Fruit fly (Drosophila melanogaster) whole organism, embryonic: ENCODE results near the gene GCC88.

Experiments used
- CG10209 ChIP-seq: fragments of 200-800 bp; sonication (Bioruptor generic); optimal IDR thresholded peaks from 3 replicates; lab custom pipeline; 2017; ENCODE audit warnings: missing biosample characterization, mild to moderate bottlenecking, missing genetic modification characterization, missing genetic modification reagents
- CG10543 ChIP-seq: fragments of 200-800 bp; sonication (Bioruptor generic); optimal IDR thresholded peaks from 3 replicates; lab custom pipeline; 2017; ENCODE audit warnings: missing biosample characterization, mild to moderate bottlenecking, missing genetic modification characterization, moderate library complexity
- CG11247 ChIP-seq: fragments of 200-800 bp; sonication (Bioruptor generic); IDR thresholded peaks from 2 replicates; pipeline ENCODE4 v1.3.6; 2022; ENCODE audit warnings: missing biosample characterization, missing genetic modification characterization
- CG13424 ChIP-seq: fragments of 200-800 bp; sonication (Bioruptor generic); optimal IDR thresholded peaks from 2 replicates; lab custom pipeline; 2019; ENCODE audit warnings: missing biosample characterization, mild to moderate bottlenecking, missing genetic modification characterization, moderate library complexity
- CG13894 ChIP-seq: fragments of 200-800 bp; sonication (Bioruptor generic); optimal IDR thresholded peaks from 3 replicates; lab custom pipeline; 2018; ENCODE audit warnings: missing biosample characterization, mild to moderate bottlenecking, missing genetic modification characterization, moderate library complexity
- CG14014 ChIP-seq: fragments of 200-800 bp; sonication (Bioruptor generic); IDR thresholded peaks from 2 replicates; pipeline ENCODE4 v1.3.6; 2022; ENCODE audit warnings: missing biosample characterization, missing genetic modification characterization
- CG14860 ChIP-seq: fragments of 200-800 bp; sonication (Bioruptor generic); IDR thresholded peaks from 3 replicates; pipeline ENCODE4 v1.3.6; 2022; ENCODE audit warnings: missing biosample characterization, missing genetic modification characterization; ENCODE audit not compliant: partially characterized antibody
- CG15073 ChIP-seq: fragments of 200-800 bp; sonication (Bioruptor generic); optimal IDR thresholded peaks from 2 replicates; lab custom pipeline; 2016; ENCODE audit warnings: missing biosample characterization, missing genetic modification characterization
- CG33557 ChIP-seq: fragments of 200-800 bp; sonication (Bioruptor generic); optimal IDR thresholded peaks from 2 replicates; lab custom pipeline; 2019; ENCODE audit warnings: missing biosample characterization, mild to moderate bottlenecking, missing genetic modification characterization, moderate library complexity
- CG4282 ChIP-seq: fragments of 200-800 bp; sonication (Bioruptor generic); optimal IDR thresholded peaks from 2 replicates; lab custom pipeline; 2016; ENCODE audit warnings: missing biosample characterization, missing genetic modification characterization
- CG4617 ChIP-seq: fragments of 200-800 bp; sonication (Bioruptor generic); optimal IDR thresholded peaks from 3 replicates; lab custom pipeline; 2016; ENCODE audit warnings: missing biosample characterization, missing genetic modification characterization, borderline replicate concordance
- CG4854 ChIP-seq: fragments of 200-800 bp; sonication (Bioruptor generic); optimal IDR thresholded peaks from 2 replicates; lab custom pipeline; 2016; ENCODE audit warnings: missing biosample characterization, missing genetic modification characterization, inconsistent platforms
- CG7928 ChIP-seq: fragments of 200-800 bp; sonication (Bioruptor generic); optimal IDR thresholded peaks from 2 replicates; lab custom pipeline; 2017; ENCODE audit warnings: missing biosample characterization, mild to moderate bottlenecking, missing genetic modification characterization
- CG9437 ChIP-seq: fragments of 200-800 bp; sonication (Bioruptor generic); optimal IDR thresholded peaks from 2 replicates; lab custom pipeline; 2018; ENCODE audit warnings: missing biosample characterization, mild to moderate bottlenecking, missing genetic modification characterization
- CG9609 ChIP-seq: fragments of 200-800 bp; sonication (Bioruptor generic); optimal IDR thresholded peaks from 3 replicates; lab custom pipeline; 2016; ENCODE audit warnings: missing biosample characterization, missing genetic modification characterization
- Dad ChIP-seq: fragments of 200-800 bp; sonication (Bioruptor generic); optimal IDR thresholded peaks from 3 replicates; lab custom pipeline; 2016; ENCODE audit warnings: missing biosample characterization, missing genetic modification characterization
- Drgx ChIP-seq: fragments of 200-800 bp; sonication (Bioruptor generic); IDR thresholded peaks from 2 replicates; pipeline ENCODE4 v1.3.6; 2022; ENCODE audit warnings: missing biosample characterization, missing genetic modification characterization
- Gsc ChIP-seq: fragments of 200-800 bp; sonication (Bioruptor generic); IDR thresholded peaks from 2 replicates; pipeline ENCODE4 v1.3.6; 2022; ENCODE audit warnings: missing biosample characterization, missing genetic modification characterization
- Gug ChIP-seq: fragments of 200-800 bp; sonication (Bioruptor generic); IDR thresholded peaks from 4 replicates; pipeline ENCODE4 v1.3.6; 2022; ENCODE audit warnings: missing biosample characterization, missing genetic modification characterization
- HLH54F ChIP-seq: fragments of 200-800 bp; sonication (Bioruptor generic); optimal IDR thresholded peaks from 3 replicates; lab custom pipeline; 2016; ENCODE audit warnings: missing biosample characterization, missing genetic modification characterization
- Lim3 ChIP-seq: fragments of 200-800 bp; sonication (Bioruptor generic); IDR thresholded peaks from 2 replicates; pipeline ENCODE4 v1.3.6; 2022; ENCODE audit warnings: missing biosample characterization, missing genetic modification characterization
- Mes4 ChIP-seq: fragments of 200-800 bp; sonication (Bioruptor generic); optimal IDR thresholded peaks from 2 replicates; lab custom pipeline; 2016; ENCODE audit warnings: missing biosample characterization, missing genetic modification characterization
- NC2α ChIP-seq: fragments of 200-800 bp; sonication (Bioruptor generic); optimal IDR thresholded peaks from 2 replicates; lab custom pipeline; 2016; ENCODE audit warnings: missing biosample characterization, missing genetic modification characterization
- NC2β ChIP-seq: fragments of 200-800 bp; sonication (Bioruptor generic); optimal IDR thresholded peaks from 2 replicates; lab custom pipeline; 2016; ENCODE audit warnings: missing biosample characterization, missing genetic modification characterization
- NK7.1 ChIP-seq: fragments of 200-800 bp; sonication (Bioruptor generic); optimal IDR thresholded peaks from 3 replicates; lab custom pipeline; 2016; ENCODE audit warnings: missing biosample characterization, missing genetic modification characterization
- Nf-YA ChIP-seq: fragments of 200-800 bp; sonication (Bioruptor generic); IDR thresholded peaks from 2 replicates; pipeline ENCODE4 v1.3.6; 2022; ENCODE audit warnings: missing biosample characterization, missing genetic modification characterization
- Optix ChIP-seq: fragments of 200-800 bp; sonication (Bioruptor generic); IDR thresholded peaks from 3 replicates; pipeline ENCODE4 v1.3.6; 2022; ENCODE audit warnings: missing biosample characterization, missing genetic modification characterization
- Ravus ChIP-seq: fragments of 200-800 bp; sonication (Bioruptor generic); IDR thresholded peaks from 2 replicates; pipeline ENCODE4 v1.3.6; 2022; ENCODE audit warnings: missing biosample characterization, missing genetic modification characterization
- Scr ChIP-seq: fragments of 200-800 bp; sonication (Bioruptor generic); IDR thresholded peaks from 2 replicates; pipeline ENCODE4 v1.3.6; 2022; ENCODE audit warnings: missing biosample characterization, missing genetic modification characterization; ENCODE audit not compliant: partially characterized antibody
- ab ChIP-seq: fragments of 200-800 bp; sonication (Bioruptor generic); optimal IDR thresholded peaks from 2 replicates; lab custom pipeline; 2016; ENCODE audit warnings: missing biosample characterization, missing genetic modification characterization
- ap ChIP-seq: fragments of 200-800 bp; sonication (Bioruptor generic); IDR thresholded peaks from 2 replicates; pipeline ENCODE4 v1.3.6; 2022; ENCODE audit warnings: missing biosample characterization, missing genetic modification characterization
- ash1 ChIP-seq: fragments of 200-800 bp; sonication (Bioruptor generic); optimal IDR thresholded peaks from 2 replicates; lab custom pipeline; 2018; ENCODE audit warnings: missing biosample characterization, mild to moderate bottlenecking, missing genetic modification characterization
- ato ChIP-seq: fragments of 200-800 bp; sonication (Bioruptor generic); IDR thresholded peaks from 2 replicates; pipeline ENCODE4 v1.3.6; 2022; ENCODE audit warnings: missing biosample characterization, missing genetic modification characterization; ENCODE audit not compliant: partially characterized antibody
- bbx ChIP-seq: fragments of 200-800 bp; sonication (Bioruptor generic); IDR thresholded peaks from 2 replicates; pipeline ENCODE4 v1.3.6; 2022; ENCODE audit warnings: missing biosample characterization, missing genetic modification characterization; ENCODE audit not compliant: partially characterized antibody
- bsh ChIP-seq, 2 experiments: fragments of 200-800 bp; sonication (Bioruptor generic); optimal IDR thresholded peaks; 2 replicates each; lab custom pipeline; 2017 to 2018; ENCODE audit warnings: mild to moderate bottlenecking in 2 of 2, missing biosample characterization in 2 of 2, missing genetic modification characterization in 2 of 2, moderate library complexity in 1 of 2
- cg ChIP-seq: fragments of 200-800 bp; sonication (Bioruptor generic); optimal IDR thresholded peaks from 3 replicates; lab custom pipeline; 2019; ENCODE audit warnings: missing biosample characterization, mild to moderate bottlenecking, missing genetic modification characterization, moderate library complexity
- chif ChIP-seq, 2 experiments: fragments of 200-800 bp; sonication (Bioruptor generic); optimal IDR thresholded peaks; 3 replicates each; lab custom pipeline; 2016; ENCODE audit warnings: missing biosample characterization in 2 of 2, missing genetic modification characterization in 2 of 2
- chm ChIP-seq: fragments of 200-800 bp; sonication (Bioruptor generic); IDR thresholded peaks from 2 replicates; pipeline ENCODE4 v1.3.6; 2022; ENCODE audit warnings: missing biosample characterization, missing genetic modification characterization
- danr ChIP-seq: fragments of 200-800 bp; sonication (Bioruptor generic); IDR thresholded peaks from 2 replicates; pipeline ENCODE4 v1.3.6; 2022; ENCODE audit warnings: missing biosample characterization, missing genetic modification characterization
- eve ChIP-seq, 2 experiments: fragments of >200 bp; optimal IDR thresholded peaks; 2 replicates each; lab custom pipeline; 2017; ENCODE audit warnings: missing biosample characterization in 2 of 2, missing genetic modification characterization in 2 of 2
- fu2 ChIP-seq: fragments of 200-800 bp; sonication (Bioruptor generic); optimal IDR thresholded peaks from 2 replicates; lab custom pipeline; 2016; ENCODE audit warnings: missing biosample characterization, missing genetic modification characterization
- gfzf ChIP-seq: fragments of 200-800 bp; sonication (Bioruptor generic); optimal IDR thresholded peaks from 2 replicates; lab custom pipeline; 2016; ENCODE audit warnings: missing biosample characterization, mild to moderate bottlenecking, missing genetic modification characterization, moderate library complexity
- her ChIP-seq: fragments of 200-800 bp; sonication (Bioruptor generic); optimal IDR thresholded peaks from 2 replicates; lab custom pipeline; 2016; ENCODE audit warnings: missing biosample characterization, missing genetic modification characterization
- hkb ChIP-seq, 2 experiments: fragments of 200-800 bp in 1 of 2; fragments of >200 bp in 1 of 2; sonication (Bioruptor generic) in 1 of 2; IDR thresholded peaks in 1 of 2; optimal IDR thresholded peaks in 1 of 2; 2 replicates each; pipeline versions ENCODE4 v1.3.6 to Lab custom; 2017 to 2022; ENCODE audit warnings: missing biosample characterization in 1 of 2, missing genetic modification characterization in 1 of 2
- jing ChIP-seq: fragments of 200-800 bp; sonication (Bioruptor generic); optimal IDR thresholded peaks from 2 replicates; lab custom pipeline; 2018; ENCODE audit warnings: missing biosample characterization, mild to moderate bottlenecking, missing genetic modification characterization
- ken ChIP-seq: fragments of 200-800 bp; sonication (Bioruptor generic); IDR thresholded peaks from 3 replicates; pipeline ENCODE4 v1.3.6; 2022; ENCODE audit warnings: missing biosample characterization, missing genetic modification characterization
- nerfin-1 ChIP-seq: fragments of 200-800 bp; sonication (Bioruptor generic); optimal IDR thresholded peaks from 3 replicates; lab custom pipeline; 2019; ENCODE audit warnings: missing biosample characterization, mild to moderate bottlenecking, missing genetic modification characterization, moderate library complexity
- tgo ChIP-seq: fragments of 200-800 bp; sonication (Bioruptor generic); IDR thresholded peaks from 3 replicates; pipeline ENCODE4 v1.3.6; 2022; ENCODE audit warnings: missing biosample characterization, missing genetic modification characterization
- usp ChIP-seq: fragments of >200 bp; optimal IDR thresholded peaks from 2 replicates; lab custom pipeline; 2017; ENCODE audit warnings: missing biosample characterization, missing genetic modification characterization
- wor ChIP-seq: fragments of 200-800 bp; sonication (Bioruptor generic); IDR thresholded peaks from 2 replicates; pipeline ENCODE4 v1.3.6; 2022; ENCODE audit warnings: missing biosample characterization, missing genetic modification characterization

The GCC88 gene

DNA sequence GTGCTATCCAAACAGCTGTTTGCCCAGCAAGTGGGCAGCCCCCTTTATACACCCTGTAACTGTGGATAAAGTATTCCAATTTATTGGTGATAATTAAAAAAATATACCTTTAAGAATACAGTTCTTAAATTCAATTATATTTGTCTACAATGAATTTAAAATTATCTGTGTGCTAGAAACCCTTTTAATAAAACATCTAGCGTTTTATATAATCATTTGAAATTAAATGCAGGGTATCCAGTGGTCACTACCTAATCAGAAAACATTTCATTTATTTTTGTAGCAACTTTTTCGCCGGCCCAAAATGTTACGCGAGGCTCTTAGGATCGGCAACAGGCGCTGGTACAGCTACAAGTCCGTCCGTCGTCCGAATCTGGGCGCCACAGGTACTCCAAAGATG, 3.9 kb downstream of the GCC88 start, which contains the start of gene CG17726 (continued):
- peak; percentile 78 for TF ChIP-seq HLH54F
- TF ChIP-seq CG14860 (GFP tag; lab: Robert Waterston, UW) = no peak
- peak; percentile 99 for TF ChIP-seq chm (GFP tag; lab: Robert Waterston, UW)
- peak; percentile 98 for TF ChIP-seq Drgx
- peak; percentile 99 for TF ChIP-seq CG13424 (tag; lab: Kevin White, UChicago)
- peak; percentile 92 for TF ChIP-seq Lim3 (GFP tag; lab: Robert Waterston, UW)
- peak; percentile 98 for TF ChIP-seq tgo (GFP tag; lab: Robert Waterston, UW)
- TF ChIP-seq ab = peak; percentile 27
- TF ChIP-seq Mes4 (GFP tag; lab: Kevin White, UChicago) = peak; percentile 89
- TF ChIP-seq gfzf (GFP tag; lab: Kevin White, UChicago) = peak; percentile 20
- peak; percentile 62 to 99 for TF ChIP-seq bsh (GFP tag; optimal IDR thresholded peaks at IDR 0.05; lab: Kevin White, UChicago)
- TF ChIP-seq Optix (GFP tag; lab: Robert Waterston, UW) = peak; percentile 58; the same call in 1 of the 3 replicates
- no peak for TF ChIP-seq bbx (GFP tag; lab: Robert Waterston, UW)
- no peak for TF ChIP-seq Scr (GFP tag; lab: Robert Waterston, UW)
- peak; percentile 9 for TF ChIP-seq ash1
- TF ChIP-seq CG4282 (GFP tag; lab: Kevin White, UChicago) = peak; percentile 13
- TF ChIP-seq eve (GFP tag; optimal IDR thresholded peaks at IDR 0.05; lab: Kevin White, UChicago) = peak in 1 of 2 experiments; percentile 48
- peak; percentile 86 to 94 for TF ChIP-seq chif (GFP tag; optimal IDR thresholded peaks at IDR 0.05; lab: Kevin White, UChicago)
- peak; percentile 90 for TF ChIP-seq CG4854 (GFP tag; lab: Kevin White, UChicago)
- TF ChIP-seq CG15073 (GFP tag; lab: Kevin White, UChicago) = peak; percentile 71
- peak; percentile 93 for TF ChIP-seq nerfin-1
- TF ChIP-seq ap = peak; percentile 99
- TF ChIP-seq fu2 (GFP tag; lab: Kevin White, UChicago) = peak; percentile 82
- peak; percentile 65 for TF ChIP-seq CG7928 (GFP tag; lab: Kevin White, UChicago)
- peak; percentile 96 for TF ChIP-seq ken
- no peak for TF ChIP-seq usp (GFP tag; lab: Kevin White, UChicago)
- TF ChIP-seq CG9437 (GFP tag; lab: Kevin White, UChicago) = peak; percentile 93
- no peak for TF ChIP-seq ato (GFP tag; lab: Robert Waterston, UW)
- TF ChIP-seq CG4617 (GFP tag; lab: Kevin White, UChicago) = peak; percentile 93
- TF ChIP-seq wor (GFP tag; lab: Robert Waterston, UW) = peak; percentile 97
- no peak for TF ChIP-seq cg
- TF ChIP-seq NC2α (GFP tag; lab: Kevin White, UChicago) = peak; percentile 77
- TF ChIP-seq Ravus = peak; percentile 95
- peak; percentile 93 for TF ChIP-seq danr (GFP tag; lab: Robert Waterston, UW)
- peak; percentile 82 for TF ChIP-seq NK7.1 (GFP tag; lab: Kevin White, UChicago)
- TF ChIP-seq jing = peak; percentile 92
- peak; percentile 97 for TF ChIP-seq CG33557 (GFP tag; lab: Kevin White, UChicago)
- TF ChIP-seq CG10543 = peak; percentile 85
- TF ChIP-seq NC2β (GFP tag; lab: Kevin White, UChicago) = peak; percentile 76
- peak; percentile 84 for TF ChIP-seq Dad (GFP tag; lab: Kevin White, UChicago)
- TF ChIP-seq CG9609 (GFP tag; lab: Kevin White, UChicago) = peak; percentile 86
- peak; percentile 96 for TF ChIP-seq Nf-YA
- peak; percentile 96 for TF ChIP-seq CG11247 (GFP tag; lab: Robert Waterston, UW)
- TF ChIP-seq Gug (GFP tag; lab: Robert Waterston, UW) = peak; percentile 79; the same call in 3 of the 4 replicates
- peak; percentile 97 for TF ChIP-seq CG10209 (GFP tag; lab: Kevin White, UChicago)
- TF ChIP-seq hkb (optimal IDR thresholded peaks at IDR 0.05; lab: Kevin White, UChicago) = no peak
- peak; percentile 98 for TF ChIP-seq hkb (GFP tag; IDR thresholded peaks at IDR 0.05; lab: Robert Waterston, UW)
- TF ChIP-seq her (GFP tag; lab: Kevin White, UChicago) = peak; percentile 70
- peak; percentile 86 for TF ChIP-seq Gsc (GFP tag; lab: Robert Waterston, UW)
- TF ChIP-seq CG14014 (GFP tag; lab: Robert Waterston, UW) = peak; percentile 98
- TF ChIP-seq CG13894 (tag; lab: Kevin White, UChicago) = peak; percentile 94
